Worm (Caenorhabditis elegans) whole organism, L1 larva: ENCODE results near the gene Y39A1A.16.

Source experiments
- Y116A8C.19 ChIP-seq: sonication (generic microtip); optimal IDR thresholded peaks from 2 replicates; lab custom pipeline; 2016; ENCODE audit warnings: missing compliant biosample characterization, missing genetic modification characterization, borderline replicate concordance
- ama-1 ChIP-seq: fragments of 150-350 bp; optimal IDR thresholded peaks from 2 replicates; lab custom pipeline; 2014
- ceh-82 ChIP-seq, 3 experiments: fragments of 150-350 bp in 1 of 3; sonication (generic microtip) in 2 of 3; optimal IDR thresholded peaks; 2 replicates each; lab custom pipeline; 2014 to 2017; ENCODE audit warnings: missing biosample characterization in 3 of 3, missing genetic modification characterization in 3 of 3
- dpl-1 ChIP-seq, 3 experiments: fragments of 150-350 bp in 2 of 3; sonication (generic microtip) in 1 of 3; optimal IDR thresholded peaks; 2 replicates each; lab custom pipeline; 2014 to 2017; ENCODE audit warnings: missing biosample characterization in 3 of 3, missing genetic modification characterization in 3 of 3, missing genetic modification reagents in 3 of 3
- egl-27 ChIP-seq, 2 experiments: fragments of 150-350 bp in 1 of 2; sonication (generic microtip); optimal IDR thresholded peaks; 3 replicates each; lab custom pipeline; 2017 to 2018; ENCODE audit warnings: missing biosample characterization in 2 of 2, missing genetic modification characterization in 2 of 2, missing genetic modification reagents in 2 of 2
- nhr-11 ChIP-seq: fragments of 150-350 bp; optimal IDR thresholded peaks from 2 replicates; lab custom pipeline; 2014; ENCODE audit warnings: missing biosample characterization, missing genetic modification characterization
- nhr-20 ChIP-seq: sonication (generic microtip); optimal IDR thresholded peaks from 2 replicates; lab custom pipeline; 2016; ENCODE audit warnings: mild to moderate bottlenecking, missing genetic modification characterization, missing compliant biosample characterization
- nhr-77 ChIP-seq: fragments of 150-350 bp; optimal IDR thresholded peaks from 2 replicates; lab custom pipeline; 2014; ENCODE audit warnings: missing biosample characterization, missing genetic modification characterization
- snpc-4 ChIP-seq: fragments of 150-350 bp; optimal IDR thresholded peaks from 2 replicates; lab custom pipeline; 2014; ENCODE audit warnings: missing biosample characterization, missing genetic modification characterization
- tbx-2 ChIP-seq: sonication (generic microtip); optimal IDR thresholded peaks from 2 replicates; lab custom pipeline; 2016; ENCODE audit warnings: missing genetic modification characterization, missing compliant biosample characterization
- tlp-1 ChIP-seq: fragments of 150-350 bp; optimal IDR thresholded peaks from 2 replicates; lab custom pipeline; 2014; ENCODE audit warnings: missing biosample characterization, missing genetic modification characterization
- unc-98 ChIP-seq: fragments of 200-800 bp; sonication (Bioruptor generic); IDR thresholded peaks from 2 replicates; pipeline ENCODE4 v1.3.6; 2022; ENCODE audit warnings: missing genetic modification characterization, missing compliant biosample characterization
- zag-1 ChIP-seq: fragments of 150-350 bp; optimal IDR thresholded peaks from 2 replicates; lab custom pipeline; 2014; ENCODE audit warnings: missing biosample characterization, missing genetic modification characterization
- ztf-4 ChIP-seq: fragments of 150-350 bp; optimal IDR thresholded peaks from 2 replicates; lab custom pipeline; 2014; ENCODE audit warnings: missing biosample characterization, missing genetic modification characterization

DNA sequence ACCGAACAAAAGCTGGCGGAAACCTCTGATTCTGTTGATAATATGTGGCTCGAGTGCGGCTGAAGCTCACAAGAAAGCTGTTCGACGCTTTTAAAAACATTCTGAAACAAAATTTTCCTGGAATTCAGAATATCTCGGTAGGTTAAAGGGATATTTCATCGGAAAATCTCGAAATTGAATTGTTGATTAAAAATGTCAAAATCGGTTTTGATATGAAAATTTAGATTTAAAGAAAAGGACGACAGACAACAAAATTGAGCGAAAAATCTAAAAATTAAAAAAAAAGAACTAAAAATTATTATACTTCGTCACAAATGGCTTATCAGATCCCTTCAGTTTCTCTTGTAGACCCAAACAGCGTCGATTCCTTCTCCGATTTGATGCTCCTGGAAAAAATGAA, 21.4 kb downstream of the Y39A1A.16 start, which contains the start of gene Y39A1A.20:
- TF ChIP-seq egl-27 (tag; optimal IDR thresholded peaks at IDR 0.05; lab: Kevin White, UChicago) (no peak), ceh-82 (tag; optimal IDR thresholded peaks at IDR 0.05; lab: Kevin White, UChicago) (no peak), ama-1 (lab: Kevin White, UChicago) (no peak), snpc-4 (tag; lab: Kevin White, UChicago) (no peak), nhr-77 (no peak), nhr-20 (tag; lab: Kevin White, UChicago) (no peak), tbx-2 (no peak), tlp-1 (tag; lab: Kevin White, UChicago) (no peak), zag-1 (no peak), nhr-11 (no peak), ztf-4 (tag; lab: Kevin White, UChicago) (no peak), unc-98 (GFP tag; lab: Robert Waterston, UW) (no peak), Y116A8C.19 (tag; lab: Kevin White, UChicago) (no peak), dpl-1 (GFP tag; optimal IDR thresholded peaks at IDR 0.05; lab: Kevin White, UChicago) (no peak)
